Worm (Caenorhabditis elegans) whole organism, L2 larva: Measurements from ENCODE around the gene C25H3.16.

Experiments
- F13H6.1 ChIP-seq: sonication (generic microtip); optimal IDR thresholded peaks from 2 replicates; lab custom pipeline; 2016; ENCODE audit warnings: missing genetic modification characterization, missing compliant biosample characterization
- R02D3.7 ChIP-seq: fragments of 150-350 bp; optimal IDR thresholded peaks from 2 replicates; lab custom pipeline; 2014; ENCODE audit warnings: missing biosample characterization, missing genetic modification characterization
- lin-11 ChIP-seq: fragments of 150-350 bp; sonication (generic microtip); optimal IDR thresholded peaks from 2 replicates; lab custom pipeline; 2014; ENCODE audit warnings: missing biosample characterization, missing genetic modification characterization, inconsistent platforms, mixed read lengths
- mdl-1 ChIP-seq, 2 experiments: fragments of 150-350 bp in 1 of 2; sonication (generic microtip) in 1 of 2; optimal IDR thresholded peaks; 2 replicates each; lab custom pipeline; 2017; ENCODE audit warnings: missing biosample characterization in 2 of 2, missing genetic modification characterization in 2 of 2
- nhr-11 ChIP-seq: fragments of 150-350 bp; optimal IDR thresholded peaks from 2 replicates; lab custom pipeline; 2014; ENCODE audit warnings: missing biosample characterization, missing genetic modification characterization
- nhr-12 ChIP-seq: fragments of 150-350 bp; optimal IDR thresholded peaks from 2 replicates; lab custom pipeline; 2014; ENCODE audit warnings: missing biosample characterization, missing genetic modification characterization
- unc-62 ChIP-seq: fragments of 150-350 bp; optimal IDR thresholded peaks from 2 replicates; lab custom pipeline; 2014; ENCODE audit warnings: missing biosample characterization, missing genetic modification reagents, missing genetic modification characterization
- zag-1 ChIP-seq: fragments of 150-350 bp; optimal IDR thresholded peaks from 2 replicates; lab custom pipeline; 2014; ENCODE audit warnings: missing biosample characterization, missing genetic modification characterization

- no peak for TF ChIP-seq mdl-1 (tag; optimal IDR thresholded peaks at IDR 0.05; lab: Kevin White, UChicago)
- TF ChIP-seq F13H6.1 (tag; lab: Kevin White, UChicago) = peak; percentile 20
- no peak for TF ChIP-seq nhr-11 (tag; lab: Kevin White, UChicago)
- no peak for TF ChIP-seq nhr-12
- no peak for TF ChIP-seq lin-11 (tag; lab: Kevin White, UChicago)
- TF ChIP-seq R02D3.7 (tag; lab: Kevin White, UChicago) = no peak
- no peak for TF ChIP-seq zag-1 (tag; lab: Kevin White, UChicago)
- no peak for TF ChIP-seq unc-62 (GFP tag; lab: Kevin White, UChicago)
Observed at ce11 chrII:5649236-5650004, 16.7 kb upstream of the C25H3.16 start, which contains the start of the genes sam-4, F59E12.17 and zyg-1.
